Fruit fly (Drosophila melanogaster) whole organism, embryonic: ENCODE measurements around the gene LIMK1.

Source experiments
- Adf1 ChIP-seq: fragments of 200-800 bp; sonication (Bioruptor generic); IDR thresholded peaks from 2 replicates; pipeline ENCODE4 v1.3.6; 2022; ENCODE audit warnings: missing biosample characterization, missing genetic modification characterization
- C15 ChIP-seq: fragments of 200-800 bp; sonication (Bioruptor generic); IDR thresholded peaks from 3 replicates; pipeline ENCODE4 v1.3.6; 2022; ENCODE audit warnings: missing biosample characterization, missing genetic modification characterization
- CG10209 ChIP-seq: fragments of 200-800 bp; sonication (Bioruptor generic); optimal IDR thresholded peaks from 3 replicates; lab custom pipeline; 2017; ENCODE audit warnings: missing biosample characterization, mild to moderate bottlenecking, missing genetic modification characterization, missing genetic modification reagents
- CG10431 ChIP-seq: fragments of 200-800 bp; sonication (Bioruptor generic); optimal IDR thresholded peaks from 3 replicates; lab custom pipeline; 2018; ENCODE audit warnings: missing biosample characterization, mild to moderate bottlenecking, missing genetic modification characterization
- CG12071 ChIP-seq: fragments of 200-800 bp; sonication (Bioruptor generic); optimal IDR thresholded peaks from 3 replicates; lab custom pipeline; 2018; ENCODE audit warnings: missing biosample characterization, mild to moderate bottlenecking, missing genetic modification characterization
- CG17359 ChIP-seq: fragments of 200-800 bp; sonication (Bioruptor generic); optimal IDR thresholded peaks from 3 replicates; lab custom pipeline; 2018; ENCODE audit warnings: missing biosample characterization, mild to moderate bottlenecking, missing genetic modification characterization, moderate library complexity
- CG17829 ChIP-seq: fragments of 200-800 bp; optimal IDR thresholded peaks from 2 replicates; lab custom pipeline; 2019; ENCODE audit warnings: missing biosample characterization, mild to moderate bottlenecking, missing genetic modification characterization, moderate library complexity
- CG17912 ChIP-seq: fragments of 200-800 bp; sonication (Bioruptor generic); optimal IDR thresholded peaks from 2 replicates; lab custom pipeline; 2018; ENCODE audit warnings: missing biosample characterization, mild to moderate bottlenecking, missing genetic modification characterization
- CG1792 ChIP-seq: fragments of 200-800 bp; sonication (Bioruptor generic); optimal IDR thresholded peaks from 2 replicates; lab custom pipeline; 2016; ENCODE audit warnings: missing biosample characterization, missing genetic modification characterization
- CG18262 ChIP-seq: fragments of 200-800 bp; optimal IDR thresholded peaks from 3 replicates; lab custom pipeline; 2019; ENCODE audit warnings: missing biosample characterization, mild to moderate bottlenecking, missing genetic modification characterization, moderate library complexity
- CG2202 ChIP-seq: fragments of 200-800 bp; sonication (Bioruptor generic); optimal IDR thresholded peaks from 2 replicates; lab custom pipeline; 2018; ENCODE audit warnings: missing biosample characterization, mild to moderate bottlenecking, missing genetic modification characterization
- CG32767 ChIP-seq: fragments of 200-800 bp; sonication (Bioruptor generic); IDR thresholded peaks from 2 replicates; pipeline ENCODE4 v1.3.6; 2022; ENCODE audit warnings: missing biosample characterization, missing genetic modification characterization
- CG34422 ChIP-seq: fragments of 200-800 bp; sonication (Bioruptor generic); IDR thresholded peaks from 3 replicates; pipeline ENCODE4 v1.3.6; 2022; ENCODE audit warnings: missing biosample characterization, missing genetic modification characterization
- CG4730 ChIP-seq: fragments of 200-800 bp; sonication (Bioruptor generic); IDR thresholded peaks from 2 replicates; pipeline ENCODE4 v1.3.6; 2022; ENCODE audit warnings: missing biosample characterization, missing genetic modification characterization
- CG7786 ChIP-seq: fragments of 200-800 bp; sonication (Bioruptor generic); optimal IDR thresholded peaks from 2 replicates; lab custom pipeline; 2016; ENCODE audit warnings: missing biosample characterization, missing genetic modification characterization
- CG8281 ChIP-seq: fragments of 200-800 bp; sonication (Bioruptor generic); optimal IDR thresholded peaks from 2 replicates; lab custom pipeline; 2018; ENCODE audit warnings: missing biosample characterization, mild to moderate bottlenecking, missing genetic modification characterization, moderate library complexity
- CG9437 ChIP-seq: fragments of 200-800 bp; sonication (Bioruptor generic); optimal IDR thresholded peaks from 2 replicates; lab custom pipeline; 2018; ENCODE audit warnings: missing biosample characterization, mild to moderate bottlenecking, missing genetic modification characterization
- CG9797 ChIP-seq: fragments of 200-800 bp; sonication (Bioruptor generic); optimal IDR thresholded peaks from 3 replicates; lab custom pipeline; 2018; ENCODE audit warnings: missing biosample characterization, mild to moderate bottlenecking, missing genetic modification characterization
- CG9817 ChIP-seq: fragments of 200-800 bp; sonication (Bioruptor generic); optimal IDR thresholded peaks from 2 replicates; lab custom pipeline; 2018; ENCODE audit warnings: missing biosample characterization, mild to moderate bottlenecking, missing genetic modification characterization, moderate library complexity
- CG9876 ChIP-seq: fragments of 200-800 bp; sonication (Bioruptor generic); optimal IDR thresholded peaks from 2 replicates; lab custom pipeline; 2016; ENCODE audit warnings: missing biosample characterization, missing genetic modification characterization
- CHES-1-like ChIP-seq: fragments of 200-800 bp; sonication (Bioruptor generic); optimal IDR thresholded peaks from 2 replicates; lab custom pipeline; 2016; ENCODE audit warnings: missing biosample characterization, missing genetic modification characterization
- D19B ChIP-seq: fragments of 200-800 bp; sonication (Bioruptor generic); optimal IDR thresholded peaks from 2 replicates; lab custom pipeline; 2017; ENCODE audit warnings: missing biosample characterization, mild to moderate bottlenecking, missing genetic modification characterization
- Hand ChIP-seq: fragments of 200-800 bp; sonication (Bioruptor generic); optimal IDR thresholded peaks from 2 replicates; lab custom pipeline; 2017; ENCODE audit warnings: mild to moderate bottlenecking, missing biosample characterization, missing genetic modification reagents, missing genetic modification characterization
- Hmr ChIP-seq: fragments of 200-800 bp; sonication (Bioruptor generic); optimal IDR thresholded peaks from 3 replicates; lab custom pipeline; 2017; ENCODE audit warnings: mild to moderate bottlenecking, missing biosample characterization, missing genetic modification reagents, missing genetic modification characterization
- Hr78 ChIP-seq, 2 experiments: fragments of 200-800 bp in 1 of 2; fragments of >200 bp in 1 of 2; sonication (Bioruptor generic) in 1 of 2; optimal IDR thresholded peaks; 2 replicates each; lab custom pipeline; 2017 to 2019; ENCODE audit warnings: missing biosample characterization in 2 of 2, missing genetic modification characterization in 2 of 2, mild to moderate bottlenecking in 1 of 2, moderate library complexity in 1 of 2
- Ptx1 ChIP-seq: fragments of 200-800 bp; sonication (Bioruptor generic); IDR thresholded peaks from 2 replicates; pipeline ENCODE4 v1.3.6; 2022; ENCODE audit warnings: missing biosample characterization, missing genetic modification characterization
- Rfx ChIP-seq: fragments of 200-800 bp; sonication (Bioruptor generic); IDR thresholded peaks from 2 replicates; pipeline ENCODE4 v1.3.6; 2022; ENCODE audit warnings: missing biosample characterization, missing genetic modification characterization
- Side ChIP-seq: fragments of 200-800 bp; sonication (Bioruptor generic); optimal IDR thresholded peaks from 2 replicates; lab custom pipeline; 2016; ENCODE audit warnings: missing biosample characterization, missing genetic modification characterization
- Ssrp ChIP-seq: fragments of 200-800 bp; sonication (Bioruptor generic); optimal IDR thresholded peaks from 2 replicates; lab custom pipeline; 2018; ENCODE audit warnings: missing biosample characterization, mild to moderate bottlenecking, missing genetic modification characterization, moderate library complexity
- Trl ChIP-seq, 3 experiments: fragments of >200 bp in 2 of 3; fragments of 200-800 bp in 1 of 3; sonication (Bioruptor generic) in 1 of 3; optimal IDR thresholded peaks; 2 replicates in 1 of 3; 3 replicates in 2 of 3; lab custom pipeline; 2016 to 2017; ENCODE audit warnings: missing biosample characterization in 1 of 3, missing genetic modification characterization in 1 of 3
- ash1 ChIP-seq: fragments of 200-800 bp; sonication (Bioruptor generic); optimal IDR thresholded peaks from 2 replicates; lab custom pipeline; 2018; ENCODE audit warnings: missing biosample characterization, mild to moderate bottlenecking, missing genetic modification characterization
- bowl ChIP-seq: fragments of 200-800 bp; sonication (Bioruptor generic); IDR thresholded peaks from 2 replicates; pipeline ENCODE4 v1.3.6; 2022; ENCODE audit warnings: missing biosample characterization, missing genetic modification characterization
- cato ChIP-seq: fragments of 200-800 bp; sonication (Bioruptor generic); optimal IDR thresholded peaks from 2 replicates; lab custom pipeline; 2016; ENCODE audit warnings: missing biosample characterization, missing genetic modification characterization, borderline replicate concordance
- caup ChIP-seq: fragments of 200-800 bp; sonication (Bioruptor generic); optimal IDR thresholded peaks from 3 replicates; lab custom pipeline; 2017; ENCODE audit warnings: missing biosample characterization, mild to moderate bottlenecking, missing genetic modification characterization, moderate library complexity; ENCODE audit not compliant: severe bottlenecking
- chif ChIP-seq, 2 experiments: fragments of 200-800 bp; sonication (Bioruptor generic); optimal IDR thresholded peaks; 3 replicates each; lab custom pipeline; 2016; ENCODE audit warnings: missing biosample characterization in 2 of 2, missing genetic modification characterization in 2 of 2
- crol ChIP-seq: fragments of 200-800 bp; sonication (Bioruptor generic); IDR thresholded peaks from 2 replicates; pipeline ENCODE4 v1.3.6; 2022; ENCODE audit warnings: missing biosample characterization, missing genetic modification characterization
- dm ChIP-seq: fragments of 200-800 bp; sonication (Bioruptor generic); optimal IDR thresholded peaks from 3 replicates; lab custom pipeline; 2016; ENCODE audit warnings: missing biosample characterization, missing genetic modification characterization
- ftz-f1 ChIP-seq: fragments of 200-800 bp; sonication (Bioruptor generic); optimal IDR thresholded peaks from 2 replicates; lab custom pipeline; 2016; ENCODE audit warnings: missing biosample characterization, missing genetic modification characterization
- fu2 ChIP-seq: fragments of 200-800 bp; sonication (Bioruptor generic); optimal IDR thresholded peaks from 2 replicates; lab custom pipeline; 2016; ENCODE audit warnings: missing biosample characterization, missing genetic modification characterization
- gsb-n ChIP-seq: fragments of 200-800 bp; sonication (Bioruptor generic); optimal IDR thresholded peaks from 3 replicates; lab custom pipeline; 2018; ENCODE audit warnings: missing biosample characterization, mild to moderate bottlenecking, missing genetic modification characterization
- pita ChIP-seq: fragments of 200-800 bp; sonication (Bioruptor generic); optimal IDR thresholded peaks from 2 replicates; lab custom pipeline; 2017; ENCODE audit warnings: missing biosample characterization, mild to moderate bottlenecking, missing genetic modification characterization
- pum ChIP-seq: fragments of 200-800 bp; sonication (Bioruptor generic); optimal IDR thresholded peaks from 2 replicates; lab custom pipeline; 2016; ENCODE audit warnings: missing biosample characterization, missing genetic modification characterization
- repo ChIP-seq: fragments of 200-800 bp; sonication (Bioruptor generic); optimal IDR thresholded peaks from 2 replicates; lab custom pipeline; 2016; ENCODE audit warnings: missing biosample characterization, missing genetic modification characterization
- sqz ChIP-seq: fragments of 200-800 bp; sonication (Bioruptor generic); optimal IDR thresholded peaks from 3 replicates; lab custom pipeline; 2018; ENCODE audit warnings: missing biosample characterization, mild to moderate bottlenecking, missing genetic modification characterization
- stc ChIP-seq: fragments of 200-800 bp; sonication (Bioruptor generic); IDR thresholded peaks from 2 replicates; pipeline ENCODE4 v1.3.6; 2022; ENCODE audit warnings: missing biosample characterization, missing genetic modification characterization
- tap ChIP-seq: fragments of 200-800 bp; optimal IDR thresholded peaks from 3 replicates; lab custom pipeline; 2019; ENCODE audit warnings: missing biosample characterization, mild to moderate bottlenecking, missing genetic modification characterization, moderate library complexity
- trh ChIP-seq: fragments of 200-800 bp; sonication (Bioruptor generic); optimal IDR thresholded peaks from 2 replicates; lab custom pipeline; 2016; ENCODE audit warnings: missing biosample characterization, missing genetic modification characterization
- tup ChIP-seq: fragments of 200-800 bp; sonication (Bioruptor generic); optimal IDR thresholded peaks from 2 replicates; lab custom pipeline; 2016; ENCODE audit warnings: missing biosample characterization, mild to moderate bottlenecking, missing genetic modification characterization, moderate library complexity
- usp ChIP-seq: fragments of >200 bp; optimal IDR thresholded peaks from 2 replicates; lab custom pipeline; 2017; ENCODE audit warnings: missing biosample characterization, missing genetic modification characterization

Gene LIMK1

dm6 chrX:12546857-12547606 lies 45.0 kb downstream of the LIMK1 start (continued):
- TF ChIP-seq stc = no peak
- TF ChIP-seq C15 (GFP tag; lab: Robert Waterston, UW) = no peak
- no peak for TF ChIP-seq caup
- no peak; the same call in 1 of the 2 replicates for TF ChIP-seq Rfx (GFP tag; lab: Robert Waterston, UW)
- TF ChIP-seq sqz (GFP tag; lab: Kevin White, UChicago) = no peak
- TF ChIP-seq dm = no peak
- no peak for TF ChIP-seq pita (GFP tag; lab: Kevin White, UChicago)
- no peak for TF ChIP-seq tup (GFP tag; lab: Kevin White, UChicago)
- no peak for TF ChIP-seq cato
- no peak for TF ChIP-seq CG8281 (tag; lab: Kevin White, UChicago)
- no peak for TF ChIP-seq CG1792 (GFP tag; lab: Kevin White, UChicago)
- peak; percentile 35 for TF ChIP-seq CG10209 (GFP tag; lab: Kevin White, UChicago)
- TF ChIP-seq trh = no peak
- peak; percentile 29; the same call in 1 of the 2 replicates for TF ChIP-seq Ptx1 (GFP tag; lab: Robert Waterston, UW)
- no peak for TF ChIP-seq bowl (GFP tag; lab: Robert Waterston, UW)
- TF ChIP-seq tap (tag; lab: Kevin White, UChicago) = peak; percentile 16
- TF ChIP-seq D19B (GFP tag; lab: Kevin White, UChicago) = peak; percentile 97
- TF ChIP-seq CG9437 = peak; percentile 5
- TF ChIP-seq CG2202 = no peak
- TF ChIP-seq Side (GFP tag; lab: Kevin White, UChicago) = no peak
- TF ChIP-seq chif (GFP tag; optimal IDR thresholded peaks at IDR 0.05; lab: Kevin White, UChicago) = no peak
- no peak for TF ChIP-seq Adf1
- TF ChIP-seq repo (GFP tag; lab: Kevin White, UChicago) = no peak
- no peak for TF ChIP-seq CG4730
- no peak for TF ChIP-seq fu2 (GFP tag; lab: Kevin White, UChicago)
- no peak for TF ChIP-seq CG12071 (GFP tag; lab: Kevin White, UChicago)
- TF ChIP-seq CG17829 (tag; lab: Kevin White, UChicago) = peak; percentile 5
- TF ChIP-seq CHES-1-like (GFP tag; lab: Kevin White, UChicago) = no peak
- TF ChIP-seq Hr78 (GFP tag; optimal IDR thresholded peaks at IDR 0.05; lab: Kevin White, UChicago) = no peak
- 0 out of 3 replicates have a peak, but pooled peaks have one; percentile 27 for TF ChIP-seq CG34422 (GFP tag; lab: Robert Waterston, UW)
- no peak for TF ChIP-seq CG7786
- TF ChIP-seq CG9797 (GFP tag; lab: Kevin White, UChicago) = no peak
- TF ChIP-seq pum (GFP tag; lab: Kevin White, UChicago) = no peak
- TF ChIP-seq CG10431 (GFP tag; lab: Kevin White, UChicago) = no peak
- TF ChIP-seq Hand (GFP tag; lab: Kevin White, UChicago) = no peak
- no peak for TF ChIP-seq gsb-n (tag; lab: Kevin White, UChicago)
- TF ChIP-seq CG32767 (GFP tag; lab: Robert Waterston, UW) = no peak
- TF ChIP-seq crol = peak; percentile 56; the same call in 1 of the 2 replicates
- no peak for TF ChIP-seq CG9876
- no peak for TF ChIP-seq CG9817 (tag; lab: Kevin White, UChicago)
- no peak for TF ChIP-seq CG17359
- TF ChIP-seq Trl (optimal IDR thresholded peaks at IDR 0.05; lab: Kevin White, UChicago) = peak; percentile 38 to 65
- no peak for TF ChIP-seq Trl (GFP tag; optimal IDR thresholded peaks at IDR 0.05; lab: Kevin White, UChicago)
- no peak for TF ChIP-seq usp
- TF ChIP-seq CG17912 (GFP tag; lab: Kevin White, UChicago) = no peak
- peak; percentile 11 for TF ChIP-seq CG18262 (tag; lab: Kevin White, UChicago)
- no peak for TF ChIP-seq ftz-f1 (GFP tag; lab: Kevin White, UChicago)
- peak; percentile 18 for TF ChIP-seq Hmr (GFP tag; lab: Kevin White, UChicago)
- peak; percentile 47 for TF ChIP-seq Ssrp
- no peak for TF ChIP-seq ash1 (GFP tag; lab: Kevin White, UChicago)
